Fruit fly (Drosophila melanogaster): Measurements from ENCODE around the gene CG10958.

CG10958 gene

dm6 chrX:8176291-8177029 lies 44.4 kb downstream of the CG10958 start:
- TF ChIP-seq CTCF (optimal IDR thresholded peaks at IDR 0.05), result no peak
- TF ChIP-seq CG8478 (optimal IDR thresholded peaks at IDR 0.05), result no peak

dm6 chrX:8177030-8177349 lies 44.9 kb downstream of the CG10958 start, which contains the start of gene slpr:
Gene slpr (minus strand): TSS chrX:8177185.
- TF ChIP-seq CTCF (optimal IDR thresholded peaks at IDR 0.05), result no peak
- TF ChIP-seq CG8478 (optimal IDR thresholded peaks at IDR 0.05), result no peak

dm6 chrX:8177742-8178141 lies 45.7 kb downstream of the CG10958 start:
- TF ChIP-seq CTCF (optimal IDR thresholded peaks at IDR 0.05) (no peak), CG8478 (optimal IDR thresholded peaks at IDR 0.05) (no peak)

- TF ChIP-seq CTCF (optimal IDR thresholded peaks at IDR 0.05) (no peak), CG8478 (optimal IDR thresholded peaks at IDR 0.05) (no peak)
These were observed 46.3 kb downstream of the CG10958 start, which contains the start of gene sdt for dm6 chrX:8178165-8178955. Gene sdt (plus strand): TSS chrX:8178549.

- TF ChIP-seq CG8478 (optimal IDR thresholded peaks at IDR 0.05), result no peak
- TF ChIP-seq CTCF (optimal IDR thresholded peaks at IDR 0.05), result no peak
These were observed 46.9 kb downstream of the CG10958 start for dm6 chrX:8178989-8179388.

dm6 chrX:8179858-8180257 lies 47.8 kb downstream of the CG10958 start:
- no peak for TF ChIP-seq CG8478 (optimal IDR thresholded peaks at IDR 0.05)
- no peak for TF ChIP-seq CTCF (optimal IDR thresholded peaks at IDR 0.05)

Data from S2 (cell line).